Worm (Caenorhabditis elegans) whole organism, L3 larva: ENCODE measurements around the gene nlp-43.

Experiments
- R02D3.7 ChIP-seq: fragments of 150-350 bp; optimal IDR thresholded peaks from 2 replicates; lab custom pipeline; 2014; ENCODE audit warnings: missing biosample characterization, missing genetic modification characterization
- aly-2 ChIP-seq: fragments of 150-350 bp; optimal IDR thresholded peaks from 2 replicates; lab custom pipeline; 2014; ENCODE audit warnings: missing biosample characterization, missing genetic modification characterization
- ama-1 ChIP-seq: fragments of 150-350 bp; optimal IDR thresholded peaks from 2 replicates; lab custom pipeline; 2018
- ceh-9 ChIP-seq: sonication (generic microtip); optimal IDR thresholded peaks from 2 replicates; lab custom pipeline; 2018; ENCODE audit warnings: missing biosample characterization, missing genetic modification characterization
- hmg-11 ChIP-seq: sonication (generic microtip); optimal IDR thresholded peaks from 2 replicates; lab custom pipeline; 2016; ENCODE audit warnings: missing genetic modification characterization, missing compliant biosample characterization
- mdl-1 ChIP-seq: fragments of 150-350 bp; optimal IDR thresholded peaks from 2 replicates; lab custom pipeline; 2014; ENCODE audit warnings: missing biosample characterization, missing genetic modification characterization
- nhr-11 ChIP-seq: fragments of 150-350 bp; optimal IDR thresholded peaks from 2 replicates; lab custom pipeline; 2014; ENCODE audit warnings: missing biosample characterization, missing genetic modification characterization
- nhr-12 ChIP-seq: fragments of 150-350 bp; optimal IDR thresholded peaks from 2 replicates; lab custom pipeline; 2014; ENCODE audit warnings: missing biosample characterization, missing genetic modification characterization
- nhr-237 ChIP-seq: fragments of 150-350 bp; optimal IDR thresholded peaks from 2 replicates; lab custom pipeline; 2014; ENCODE audit warnings: missing biosample characterization, missing genetic modification characterization
- skn-1 ChIP-seq: fragments of 150-350 bp; optimal IDR thresholded peaks from 2 replicates; lab custom pipeline; 2014; ENCODE audit warnings: missing biosample characterization, missing genetic modification characterization
- unc-62 ChIP-seq: fragments of 150-350 bp; sonication (generic microtip); optimal IDR thresholded peaks from 4 replicates; lab custom pipeline; 2014; ENCODE audit warnings: missing biosample characterization, missing genetic modification reagents, missing genetic modification characterization
- zag-1 ChIP-seq: fragments of 150-350 bp; optimal IDR thresholded peaks from 2 replicates; lab custom pipeline; 2014; ENCODE audit warnings: missing biosample characterization, missing genetic modification characterization
- ztf-11 ChIP-seq: fragments of 150-350 bp; optimal IDR thresholded peaks from 2 replicates; lab custom pipeline; 2014; ENCODE audit warnings: missing biosample characterization, missing genetic modification characterization

ce11 chrIII:5053541-5053940 is 11.3 kb downstream of the nlp-43 start, which contains the start of gene C45G9.8:
- no peak for TF ChIP-seq ama-1 (lab: Kevin White, UChicago)
- no peak for TF ChIP-seq R02D3.7
- no peak for TF ChIP-seq ztf-11 (tag; lab: Kevin White, UChicago)
- TF ChIP-seq zag-1: no peak
- TF ChIP-seq ceh-9 (tag; lab: Kevin White, UChicago): no peak
- no peak for TF ChIP-seq nhr-237
- no peak for TF ChIP-seq unc-62
- TF ChIP-seq skn-1 (tag; lab: Kevin White, UChicago): no peak
- no peak for TF ChIP-seq nhr-12 (tag; lab: Kevin White, UChicago)
- TF ChIP-seq mdl-1 (tag; lab: Kevin White, UChicago): no peak
- TF ChIP-seq aly-2: no peak
- no peak for TF ChIP-seq nhr-11 (tag; lab: Kevin White, UChicago)
- TF ChIP-seq hmg-11 (tag; lab: Kevin White, UChicago): no peak
